Worm (Caenorhabditis elegans) whole organism, early embryonic: ENCODE results near the gene C34H4.5.

Experiments used
- F13C5.2 ChIP-seq: sonication (generic microtip); optimal IDR thresholded peaks from 2 replicates; lab custom pipeline; 2017; ENCODE audit warnings: mild to moderate bottlenecking, missing genetic modification characterization, inconsistent platforms, missing compliant biosample characterization
- ama-1 ChIP-seq: fragments of 150-350 bp; optimal IDR thresholded peaks from 2 replicates; lab custom pipeline; 2014
- ceh-13 ChIP-seq: fragments of 200-800 bp; sonication (Bioruptor generic); optimal IDR thresholded peaks from 2 replicates; lab custom pipeline; 2018; ENCODE audit warnings: mild to moderate bottlenecking, missing genetic modification characterization, missing compliant biosample characterization
- ceh-36 ChIP-seq: sonication (generic microtip); optimal IDR thresholded peaks from 2 replicates; lab custom pipeline; 2016; ENCODE audit warnings: missing genetic modification characterization, inconsistent platforms, missing compliant biosample characterization
- ets-7 ChIP-seq: sonication (generic microtip); optimal IDR thresholded peaks from 2 replicates; lab custom pipeline; 2016; ENCODE audit warnings: missing genotype, missing genetic modification characterization, missing compliant biosample characterization
- flt-1 ChIP-seq: fragments of 200-800 bp; sonication (Bioruptor generic); IDR thresholded peaks from 2 replicates; pipeline ENCODE4 v1.3.6; 2022; ENCODE audit warnings: missing genetic modification characterization, missing compliant biosample characterization
- hmbx-1 ChIP-seq: sonication (generic microtip); optimal IDR thresholded peaks from 2 replicates; lab custom pipeline; 2016; ENCODE audit warnings: mild to moderate bottlenecking, missing genetic modification characterization, missing compliant biosample characterization
- hmg-4 ChIP-seq: fragments of 200-800 bp; sonication (Bioruptor generic); optimal IDR thresholded peaks from 2 replicates; lab custom pipeline; 2018; ENCODE audit warnings: mild to moderate bottlenecking, missing genetic modification characterization, missing compliant biosample characterization
- hnd-1 ChIP-seq: sonication (generic microtip); optimal IDR thresholded peaks from 2 replicates; lab custom pipeline; 2016; ENCODE audit warnings: missing genetic modification characterization, missing compliant biosample characterization
- pes-1 ChIP-seq: fragments of 200-800 bp; sonication (Bioruptor generic); IDR thresholded peaks from 2 replicates; pipeline ENCODE4 v1.3.6; 2022; ENCODE audit warnings: missing genetic modification reagents, missing genetic modification characterization, missing compliant biosample characterization
- scrt-1 ChIP-seq: fragments of 200-800 bp; sonication (Bioruptor generic); IDR thresholded peaks from 2 replicates; pipeline ENCODE4 v1.3.6; 2022; ENCODE audit warnings: missing genetic modification characterization, missing compliant biosample characterization
- tbx-11 ChIP-seq: fragments of 200-800 bp; sonication (Bioruptor generic); IDR thresholded peaks from 2 replicates; pipeline ENCODE4 v1.3.6; 2022; ENCODE audit warnings: missing genetic modification characterization, missing compliant biosample characterization
- tbx-37 ChIP-seq: fragments of 200-800 bp; sonication (Bioruptor generic); conservative IDR thresholded peaks from 2 replicates; pipeline ENCODE4 v1.3.6; 2022; ENCODE audit warnings: missing genetic modification reagents, missing genetic modification characterization, missing compliant biosample characterization
- tra-4 ChIP-seq: sonication (generic microtip); optimal IDR thresholded peaks from 2 replicates; lab custom pipeline; 2017; ENCODE audit warnings: missing genetic modification characterization, missing compliant biosample characterization

DNA sequence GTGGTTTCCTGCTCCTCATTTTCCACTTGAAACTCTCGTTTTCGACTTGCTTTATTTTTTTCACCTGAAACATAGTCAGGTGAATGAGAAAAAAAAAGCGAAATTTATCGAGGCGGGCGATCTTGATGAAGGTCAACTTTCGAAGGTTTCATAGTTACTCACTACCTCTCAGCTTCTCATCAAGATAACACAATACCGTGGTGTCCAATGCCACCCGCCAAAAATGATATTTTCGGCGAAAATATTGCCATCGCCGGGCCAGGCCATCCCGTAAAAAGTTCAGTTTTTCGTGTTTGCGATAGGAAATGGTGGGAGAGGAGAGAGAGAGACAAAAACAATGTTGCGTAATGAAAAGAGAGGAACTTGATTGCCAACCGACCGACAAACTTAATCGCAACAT, 2.9 kb downstream of the C34H4.5 start:
- no peak for TF ChIP-seq ama-1 (lab: Kevin White, UChicago)
- TF ChIP-seq flt-1: no peak
- no peak for TF ChIP-seq tbx-37
- no peak for TF ChIP-seq hnd-1 (tag; lab: Kevin White, UChicago)
- no peak for TF ChIP-seq ceh-13 (GFP tag; lab: Kevin White, UChicago)
- TF ChIP-seq hmbx-1 (tag; lab: Kevin White, UChicago): no peak
- no peak for TF ChIP-seq tra-4 (tag; lab: Kevin White, UChicago)
- no peak for TF ChIP-seq pes-1
- TF ChIP-seq hmg-4 (GFP tag; lab: Kevin White, UChicago): no peak
- TF ChIP-seq ets-7: no peak
- no peak for TF ChIP-seq scrt-1 (GFP tag; lab: Robert Waterston, UW)
- no peak for TF ChIP-seq ceh-36 (tag; lab: Kevin White, UChicago)
- TF ChIP-seq tbx-11: no peak
- TF ChIP-seq F13C5.2 (tag; lab: Kevin White, UChicago): no peak
